Worm (Caenorhabditis elegans) whole organism, midembryonic: ENCODE measurements around the gene nhr-177.
A peak's percentile ranks its signal among the peaks of the same experiment; 100 is the strongest.

Source experiments
- T22C8.4 ChIP-seq: fragments of 200-800 bp; sonication (Bioruptor generic); IDR thresholded peaks from 2 replicates; pipeline ENCODE4 v1.3.6; 2022; ENCODE audit warnings: missing genetic modification characterization, missing compliant biosample characterization
- cog-1 ChIP-seq: sonication (generic microtip); optimal IDR thresholded peaks from 2 replicates; lab custom pipeline; 2016; ENCODE audit warnings: missing genetic modification characterization, missing compliant biosample characterization
- flt-1 ChIP-seq: fragments of 200-800 bp; sonication (Bioruptor generic); IDR thresholded peaks from 2 replicates; pipeline ENCODE4 v1.3.6; 2022; ENCODE audit warnings: missing genetic modification characterization, missing compliant biosample characterization
- klf-2 ChIP-seq: fragments of 200-800 bp; sonication (Bioruptor generic); conservative IDR thresholded peaks from 2 replicates; pipeline ENCODE4 v1.3.6; 2022; ENCODE audit warnings: missing genetic modification reagents, missing genetic modification characterization, missing compliant biosample characterization
- med-1 ChIP-seq: sonication (generic microtip); optimal IDR thresholded peaks from 2 replicates; lab custom pipeline; 2017; ENCODE audit warnings: missing genetic modification characterization, mild to moderate bottlenecking, missing compliant biosample characterization, antibody characterized with exemption, missing genetic modification reagents; ENCODE audit not compliant: insufficient read depth
- ref-1 ChIP-seq: fragments of 200-800 bp; sonication (Bioruptor generic); conservative IDR thresholded peaks from 2 replicates; pipeline ENCODE4 v1.3.6; 2022; ENCODE audit warnings: missing genetic modification reagents, missing genetic modification characterization, missing compliant biosample characterization
- tab-1 ChIP-seq: fragments of 200-800 bp; sonication (Bioruptor generic); IDR thresholded peaks from 2 replicates; pipeline ENCODE4 v1.3.6; 2022; ENCODE audit warnings: missing genetic modification characterization, missing compliant biosample characterization
- ztf-23 ChIP-seq: fragments of 200-800 bp; sonication (Bioruptor generic); IDR thresholded peaks from 2 replicates; pipeline ENCODE4 v1.3.6; 2022; ENCODE audit warnings: missing genetic modification reagents, missing genetic modification characterization, missing compliant biosample characterization
- ztf-29 ChIP-seq: fragments of 200-800 bp; sonication (Bioruptor generic); IDR thresholded peaks from 2 replicates; pipeline ENCODE4 v1.3.6; 2022; ENCODE audit warnings: missing genetic modification reagents, missing genetic modification characterization, missing compliant biosample characterization

Gene nhr-177

DNA sequence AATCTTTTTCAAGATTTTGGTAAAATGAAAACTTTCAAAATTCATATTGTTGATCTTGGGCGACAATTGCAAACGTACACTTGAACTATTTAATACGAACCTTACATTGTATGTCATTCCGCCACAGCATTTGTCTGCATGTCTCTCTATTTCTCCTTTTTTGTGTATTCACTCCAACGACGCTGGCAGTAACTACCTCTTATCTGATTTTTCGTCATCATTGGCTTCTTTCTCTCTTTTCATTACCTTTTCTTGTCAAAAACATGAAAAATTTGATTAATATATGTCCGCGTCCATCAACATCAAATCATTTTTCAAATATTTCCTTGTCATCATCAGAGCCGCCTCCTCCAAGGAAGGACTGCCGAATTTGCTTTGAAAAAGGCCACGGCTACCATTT, at the start of gene nhr-177:
TSS of gene nhr-177 (plus strand) at position 167 of the 400 bp plus-strand sequence.
- TF ChIP-seq ref-1 (no peak), med-1 (no peak)

DNA sequence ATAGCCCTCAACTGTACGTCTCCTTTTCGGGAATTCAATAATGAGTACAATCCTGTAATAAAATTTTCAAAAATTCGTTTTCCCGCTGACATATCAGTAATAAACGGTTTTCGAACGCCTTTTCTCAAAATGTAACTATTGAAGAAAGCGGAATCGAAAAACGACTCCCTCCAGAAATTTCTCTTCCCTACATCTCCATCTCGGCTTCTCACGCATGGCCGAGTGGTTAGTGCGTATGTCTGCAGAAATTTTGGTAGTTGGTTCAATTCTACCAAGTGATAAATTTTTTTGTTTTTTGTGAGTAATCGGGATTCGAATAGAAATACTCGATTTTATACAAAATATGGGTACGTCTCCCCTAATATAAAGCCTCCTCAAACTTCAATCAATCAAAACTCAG, 48.9 kb upstream of the nhr-177 start:
- TF ChIP-seq ztf-29 (GFP tag; lab: Robert Waterston, UW) (peak; percentile 74; the same call in 1 of the 2 replicates), T22C8.4 (GFP tag; lab: Robert Waterston, UW) (peak; percentile 85), tab-1 (GFP tag; lab: Robert Waterston, UW) (peak; percentile 92), ztf-23 (peak; percentile 93), klf-2 (GFP tag; lab: Robert Waterston, UW) (peak; percentile 93), ref-1 (peak; percentile 80), flt-1 (GFP tag; lab: Robert Waterston, UW) (peak; percentile 82)

DNA sequence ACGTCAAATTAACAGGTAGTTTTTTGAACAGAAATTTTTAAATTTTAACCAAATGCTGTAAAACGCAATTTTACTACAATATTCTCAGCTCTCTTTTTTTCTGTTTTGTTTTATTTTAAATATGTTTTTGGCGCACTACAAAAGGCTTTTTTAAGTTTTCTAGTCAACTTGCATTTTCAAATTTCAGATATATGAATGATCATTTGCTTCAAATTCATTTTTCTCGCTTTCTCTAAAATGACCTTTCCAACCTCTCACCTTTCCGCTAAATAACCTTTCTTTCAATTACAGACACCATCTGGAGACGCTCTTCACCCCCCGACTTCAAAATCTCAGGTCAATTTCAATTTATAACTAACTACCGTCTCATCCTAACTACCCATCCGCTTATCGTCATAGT, 43.3 kb upstream of the nhr-177 start, which contains the start of gene cdc-25.2:
TSS of gene cdc-25.2 (plus strand) at position 301 of the 400 bp plus-strand sequence.
- TF ChIP-seq ref-1 (no peak), tab-1 (GFP tag; lab: Robert Waterston, UW) (no peak), cog-1 (tag; lab: Kevin White, UChicago) (no peak), T22C8.4 (GFP tag; lab: Robert Waterston, UW) (no peak), med-1 (no peak)

DNA sequence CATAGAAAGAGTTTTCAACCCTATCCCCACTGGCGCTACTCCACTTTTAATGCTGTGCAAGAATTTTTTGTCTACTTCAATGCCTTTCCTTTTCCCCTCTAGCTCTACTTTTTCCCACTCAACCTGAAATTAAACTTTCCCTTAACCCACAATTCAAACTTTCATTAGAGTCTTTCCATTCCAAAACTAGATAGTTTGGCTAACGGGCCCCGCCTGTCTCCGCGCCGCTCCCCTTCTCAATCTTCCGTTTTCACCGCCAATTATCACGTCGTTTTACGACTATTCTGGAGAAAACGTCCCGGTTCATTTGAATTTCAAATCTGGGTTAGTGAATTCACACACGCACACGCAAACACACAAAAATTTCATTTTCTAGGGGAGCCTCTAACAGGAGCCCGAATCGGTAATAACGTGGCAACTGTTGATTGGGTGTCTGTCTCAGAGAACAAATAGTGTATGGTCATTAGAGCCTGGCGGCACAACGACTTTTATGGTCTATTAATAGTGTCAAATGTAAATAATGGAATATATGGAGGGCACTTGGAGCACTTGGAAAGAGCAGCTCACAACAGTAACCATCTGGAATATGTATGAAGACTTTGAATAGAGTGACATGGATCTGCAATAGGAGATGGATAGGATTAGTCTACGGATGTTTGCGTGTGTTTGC, 40.2 kb upstream of the nhr-177 start:
- TF ChIP-seq T22C8.4 (GFP tag; lab: Robert Waterston, UW) (no peak), cog-1 (tag; lab: Kevin White, UChicago) (no peak), flt-1 (GFP tag; lab: Robert Waterston, UW) (no peak), tab-1 (GFP tag; lab: Robert Waterston, UW) (no peak), med-1 (no peak), ref-1 (no peak), ztf-29 (GFP tag; lab: Robert Waterston, UW) (no peak), ztf-23 (no peak), klf-2 (GFP tag; lab: Robert Waterston, UW) (no peak)

DNA sequence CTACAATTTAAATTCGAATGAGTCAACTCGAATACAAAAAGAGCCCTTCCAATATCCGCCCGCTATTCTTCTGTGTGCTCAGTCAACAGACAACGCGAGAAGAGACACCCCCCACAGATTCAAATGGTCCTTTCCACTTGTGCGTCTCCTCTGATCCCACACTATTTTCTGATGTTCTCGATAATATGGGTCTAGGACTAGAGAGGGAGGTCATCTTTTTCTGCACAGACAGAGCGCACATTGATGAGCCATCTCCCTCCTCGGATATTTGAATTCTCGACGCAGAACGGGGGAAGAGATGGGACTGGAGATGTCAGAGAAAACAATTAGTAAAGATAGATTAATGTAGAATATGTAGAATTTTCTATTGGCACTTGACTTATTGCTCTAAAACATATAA, 39.4 kb upstream of the nhr-177 start:
- TF ChIP-seq tab-1 (GFP tag; lab: Robert Waterston, UW) (no peak), cog-1 (tag; lab: Kevin White, UChicago) (peak; percentile 43)

DNA sequence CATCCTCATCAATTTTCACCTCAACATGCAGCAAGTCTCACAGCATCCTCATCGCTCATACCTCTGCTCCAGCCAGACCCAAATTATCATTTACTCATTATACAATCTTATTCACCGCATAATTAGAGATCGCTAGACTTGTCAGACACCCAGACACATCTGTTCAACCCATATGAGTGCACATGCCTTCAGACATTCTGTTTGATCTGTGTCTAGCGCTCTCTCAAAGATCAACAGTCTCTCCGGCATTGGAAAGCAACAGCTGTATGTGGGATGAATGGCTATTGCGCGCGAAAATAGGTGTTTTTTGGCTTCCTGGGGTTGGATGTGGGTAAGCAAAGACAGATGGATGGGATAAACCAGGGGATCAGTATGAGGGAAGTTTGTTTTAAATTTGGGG, 37.5 kb upstream of the nhr-177 start:
- TF ChIP-seq klf-2 (GFP tag; lab: Robert Waterston, UW) (no peak), ztf-23 (no peak), cog-1 (tag; lab: Kevin White, UChicago) (no peak), flt-1 (GFP tag; lab: Robert Waterston, UW) (no peak), tab-1 (GFP tag; lab: Robert Waterston, UW) (no peak), ztf-29 (GFP tag; lab: Robert Waterston, UW) (no peak), T22C8.4 (GFP tag; lab: Robert Waterston, UW) (no peak), ref-1 (no peak), med-1 (no peak)

DNA sequence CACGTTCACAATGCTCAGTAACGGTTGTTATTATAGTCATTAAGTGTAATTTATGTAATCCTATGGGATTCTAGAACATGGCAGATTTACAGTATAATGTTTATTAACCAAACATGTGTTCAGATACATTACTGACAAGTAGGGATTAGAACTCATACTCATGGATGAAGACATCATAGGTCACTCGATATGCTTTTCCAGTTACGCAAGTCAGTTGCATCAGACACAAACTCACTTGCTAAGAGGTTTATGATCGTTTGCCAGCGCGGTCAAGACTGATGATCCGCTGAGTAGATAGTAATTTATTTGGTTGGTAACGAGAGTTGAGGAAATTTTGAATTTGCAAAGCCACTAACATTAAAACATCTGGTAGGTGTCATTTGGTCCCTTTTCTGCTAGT, 35.5 kb upstream of the nhr-177 start:
- TF ChIP-seq T22C8.4 (GFP tag; lab: Robert Waterston, UW) = no peak

DNA sequence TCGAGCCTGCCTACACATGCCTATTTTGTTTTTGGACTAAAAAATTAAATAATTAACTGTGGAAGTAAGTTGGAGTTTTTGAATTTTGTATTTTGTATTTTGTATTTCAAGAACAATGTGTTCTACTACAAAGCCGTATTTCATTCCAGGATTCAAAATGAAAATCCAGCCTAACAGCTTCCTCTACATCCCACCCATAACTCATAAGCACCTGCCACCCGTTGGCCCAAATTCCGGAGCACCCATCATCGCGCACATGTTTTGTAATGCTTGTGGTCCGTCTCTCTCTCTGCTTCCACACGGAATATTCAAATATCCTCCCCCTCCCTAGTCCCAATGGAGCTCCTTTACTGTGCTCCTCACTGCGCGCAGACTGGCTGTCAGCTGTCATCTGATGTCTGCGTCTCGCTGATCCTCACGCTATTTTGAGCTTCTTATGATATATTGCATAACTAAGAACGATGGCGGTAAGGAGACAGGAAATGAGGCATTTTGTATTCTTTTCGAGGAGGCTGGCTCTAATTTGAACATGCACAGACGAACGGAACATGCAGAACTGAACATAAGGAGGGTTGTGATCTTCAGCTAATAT, 34.5 kb upstream of the nhr-177 start:
- TF ChIP-seq T22C8.4 (GFP tag; lab: Robert Waterston, UW) (no peak), flt-1 (GFP tag; lab: Robert Waterston, UW) (peak; percentile 34; the same call in 1 of the 2 replicates), ztf-23 (0 out of 2 replicates have a peak, but pooled peaks have one; percentile 18), cog-1 (tag; lab: Kevin White, UChicago) (no peak)

DNA sequence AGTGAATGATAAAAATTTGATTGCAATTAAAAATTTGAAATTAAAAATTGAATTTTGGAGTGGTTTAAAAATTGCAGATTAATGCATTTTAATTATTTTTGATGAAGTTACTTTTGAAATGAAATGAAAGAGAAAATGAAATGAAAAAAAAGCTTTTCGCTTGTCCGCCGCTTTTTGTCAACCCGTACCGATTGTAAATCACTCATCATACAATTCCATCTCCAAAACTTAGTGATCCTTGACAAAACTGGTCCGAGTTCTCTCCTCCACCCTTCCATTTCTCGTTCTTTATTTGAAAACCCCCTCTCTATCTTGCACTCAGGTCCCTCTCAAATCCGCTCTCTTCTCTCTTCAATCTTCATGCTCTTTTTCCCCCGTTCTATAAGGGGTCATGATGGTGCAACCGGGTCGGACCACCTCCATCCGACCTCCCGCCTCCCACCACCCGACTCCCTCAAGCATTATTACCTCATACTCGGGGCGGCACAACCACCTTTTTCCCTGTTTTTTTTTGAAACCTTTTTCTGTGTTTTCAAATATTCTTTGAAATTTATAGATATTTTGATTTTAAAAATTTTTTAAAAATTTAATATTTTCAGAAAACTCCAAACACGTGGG, 32.9 kb upstream of the nhr-177 start:
- TF ChIP-seq cog-1 (tag; lab: Kevin White, UChicago) (no peak), ref-1 (no peak), flt-1 (GFP tag; lab: Robert Waterston, UW) (peak; percentile 51; the same call in 1 of the 2 replicates), klf-2 (GFP tag; lab: Robert Waterston, UW) (no peak), ztf-29 (GFP tag; lab: Robert Waterston, UW) (0 out of 2 replicates have a peak, but pooled peaks have one; percentile 37), tab-1 (GFP tag; lab: Robert Waterston, UW) (no peak), T22C8.4 (GFP tag; lab: Robert Waterston, UW) (no peak), med-1 (no peak), ztf-23 (peak; percentile 59; the same call in 1 of the 2 replicates)

DNA sequence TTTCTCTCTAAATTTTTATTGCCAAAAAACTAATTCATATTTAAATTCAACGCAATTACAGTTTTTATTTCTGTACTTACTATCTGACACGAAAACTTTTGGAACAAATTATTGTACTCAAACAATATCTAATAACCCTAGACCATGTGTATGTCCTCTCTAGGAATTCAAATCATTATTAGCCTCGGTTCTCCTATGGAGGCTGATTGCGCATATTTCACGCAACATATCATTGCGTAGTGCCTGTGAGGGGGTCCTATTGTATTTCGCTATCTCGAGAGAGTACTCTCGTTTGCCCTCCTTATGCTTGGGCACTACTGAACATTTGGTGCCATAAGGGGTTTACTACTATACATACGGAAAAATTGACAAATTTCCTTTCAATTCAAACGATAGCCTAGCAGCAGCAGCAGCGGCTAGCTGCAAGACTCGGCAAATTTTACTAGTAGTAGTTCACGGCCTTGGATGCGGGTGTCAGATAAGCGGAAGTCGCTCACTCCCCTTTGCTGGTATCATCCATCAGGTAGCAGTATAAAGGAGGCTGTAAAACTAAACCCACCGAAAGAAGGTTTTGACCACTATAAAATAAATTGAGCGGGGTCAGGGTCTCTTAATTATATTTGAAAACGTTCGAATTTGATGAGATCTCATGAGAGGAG, 31.4 kb upstream of the nhr-177 start:
- TF ChIP-seq ref-1 (no peak), klf-2 (GFP tag; lab: Robert Waterston, UW) (no peak), cog-1 (tag; lab: Kevin White, UChicago) (no peak), ztf-23 (no peak), T22C8.4 (GFP tag; lab: Robert Waterston, UW) (no peak), ztf-29 (GFP tag; lab: Robert Waterston, UW) (no peak), med-1 (no peak), tab-1 (GFP tag; lab: Robert Waterston, UW) (no peak), flt-1 (GFP tag; lab: Robert Waterston, UW) (no peak)
